Fruit fly (Drosophila melanogaster) whole organism, wandering third instar larva: ENCODE results near the gene CG9522.

ENCODE experiments used
- CG32264 ChIP-seq: fragments of 200-800 bp; sonication (Bioruptor generic); optimal IDR thresholded peaks from 2 replicates; lab custom pipeline; 2016; ENCODE audit warnings: missing biosample characterization, missing genetic modification characterization
- CG9705 ChIP-seq: fragments of 200-800 bp; sonication (Bioruptor generic); optimal IDR thresholded peaks from 2 replicates; lab custom pipeline; 2018; ENCODE audit warnings: missing biosample characterization, mild to moderate bottlenecking, missing genetic modification characterization
- CrebA ChIP-seq: fragments of 200-800 bp; sonication (Bioruptor generic); optimal IDR thresholded peaks from 2 replicates; lab custom pipeline; 2016; ENCODE audit warnings: missing biosample characterization, mild to moderate bottlenecking, missing genetic modification characterization, borderline replicate concordance
- Dfd ChIP-seq: fragments of >200 bp; optimal IDR thresholded peaks from 2 replicates; lab custom pipeline; 2017; ENCODE audit warnings: missing biosample characterization, missing genetic modification characterization
- Dif ChIP-seq: fragments of 200-275, 200-300 bp; sonication (Bioruptor generic); optimal IDR thresholded peaks from 2 replicates; lab custom pipeline; 2018; ENCODE audit warnings: missing biosample characterization, missing genetic modification characterization; ENCODE audit not compliant: partially characterized antibody
- GATAd ChIP-seq: sonication (Bioruptor generic); optimal IDR thresholded peaks from 2 replicates; lab custom pipeline; 2016; ENCODE audit warnings: missing biosample characterization, missing genetic modification characterization
- HLH106 ChIP-seq: fragments of 200-800 bp; optimal IDR thresholded peaks from 3 replicates; lab custom pipeline; 2019; ENCODE audit warnings: missing biosample characterization, mild to moderate bottlenecking, missing genetic modification characterization, moderate library complexity
- Hr83 ChIP-seq: fragments of 200-300 bp; sonication (Bioruptor generic); optimal IDR thresholded peaks from 2 replicates; lab custom pipeline; 2016; ENCODE audit warnings: missing biosample characterization, mild to moderate bottlenecking, missing genetic modification characterization, moderate library complexity; ENCODE audit not compliant: poor library complexity, severe bottlenecking
- Jra ChIP-seq: sonication (Bioruptor generic); optimal IDR thresholded peaks from 2 replicates; lab custom pipeline; 2016; ENCODE audit warnings: missing biosample characterization, missing genetic modification characterization
- Mio ChIP-seq: sonication (Bioruptor generic); optimal IDR thresholded peaks from 2 replicates; lab custom pipeline; 2016; ENCODE audit warnings: missing biosample characterization, missing genetic modification characterization
- Myc ChIP-seq: fragments of >200 bp; optimal IDR thresholded peaks from 2 replicates; lab custom pipeline; 2017
- OdsH ChIP-seq: fragments of 200-800 bp; sonication (Bioruptor generic); optimal IDR thresholded peaks from 2 replicates; lab custom pipeline; 2016; ENCODE audit warnings: missing biosample characterization, mild to moderate bottlenecking, missing genetic modification characterization
- Rel ChIP-seq, 2 experiments: fragments of 200-800 bp; sonication (Bioruptor generic) in 1 of 2; optimal IDR thresholded peaks; 2 replicates in 1 of 2; 3 replicates in 1 of 2; lab custom pipeline; 2016 to 2019; ENCODE audit warnings: mild to moderate bottlenecking in 2 of 2, missing biosample characterization in 2 of 2, missing genetic modification characterization in 2 of 2, moderate library complexity in 1 of 2
- Sp1 ChIP-seq: fragments of 200-800 bp; sonication (Bioruptor generic); optimal IDR thresholded peaks from 3 replicates; lab custom pipeline; 2019; ENCODE audit warnings: missing biosample characterization, mild to moderate bottlenecking, missing genetic modification characterization, moderate library complexity
- Vsx2 ChIP-seq: fragments of 200-300, 225-300 bp; sonication (Bioruptor generic); optimal IDR thresholded peaks from 2 replicates; lab custom pipeline; 2018; ENCODE audit warnings: missing biosample characterization, missing genetic modification characterization; ENCODE audit not compliant: partially characterized antibody
- br ChIP-seq: fragments of 200-800 bp; sonication (Bioruptor generic); optimal IDR thresholded peaks from 2 replicates; lab custom pipeline; 2016; ENCODE audit warnings: missing biosample characterization, missing genetic modification characterization
- dl ChIP-seq, 2 experiments: fragments of 175-275, 200-275 bp in 1 of 2; fragments of 200-275 bp in 1 of 2; sonication (Bioruptor generic); optimal IDR thresholded peaks; lab custom pipeline; 2018; ENCODE audit warnings: mild to moderate bottlenecking in 2 of 2, missing biosample characterization in 2 of 2, missing genetic modification characterization in 2 of 2, moderate library complexity in 2 of 2; ENCODE audit not compliant: partially characterized antibody in 2 of 2, insufficient read depth in 1 of 2
- dmrt93B ChIP-seq: fragments of 200-800 bp; sonication (Bioruptor generic); optimal IDR thresholded peaks from 2 replicates; lab custom pipeline; 2018; ENCODE audit warnings: missing biosample characterization, mild to moderate bottlenecking, missing genetic modification characterization
- dsf ChIP-seq: sonication (Bioruptor generic); optimal IDR thresholded peaks from 2 replicates; lab custom pipeline; 2016; ENCODE audit warnings: missing biosample characterization, missing genetic modification characterization, borderline replicate concordance
- ey ChIP-seq: fragments of 200-800 bp; sonication (Bioruptor generic); optimal IDR thresholded peaks from 2 replicates; lab custom pipeline; 2016; ENCODE audit warnings: missing biosample characterization, missing genetic modification characterization
- lola ChIP-seq: fragments of >200 bp; optimal IDR thresholded peaks from 2 replicates; lab custom pipeline; 2017; ENCODE audit warnings: missing biosample characterization, missing genetic modification characterization
- rgr ChIP-seq: fragments of 200-800 bp; sonication (Bioruptor generic); optimal IDR thresholded peaks from 3 replicates; lab custom pipeline; 2016; ENCODE audit warnings: missing biosample characterization, mild to moderate bottlenecking, missing genetic modification characterization
- sv ChIP-seq: fragments of 200-800 bp; sonication (Bioruptor generic); optimal IDR thresholded peaks from 3 replicates; lab custom pipeline; 2016; ENCODE audit warnings: missing biosample characterization, missing genetic modification characterization
- tai ChIP-seq: sonication (Bioruptor generic); optimal IDR thresholded peaks from 2 replicates; lab custom pipeline; 2016; ENCODE audit warnings: missing biosample characterization, missing genetic modification characterization
- woc ChIP-seq: sonication (Bioruptor generic); optimal IDR thresholded peaks from 2 replicates; lab custom pipeline; 2016; ENCODE audit warnings: missing biosample characterization, mild to moderate bottlenecking, missing genetic modification characterization

Gene CG9522

DNA sequence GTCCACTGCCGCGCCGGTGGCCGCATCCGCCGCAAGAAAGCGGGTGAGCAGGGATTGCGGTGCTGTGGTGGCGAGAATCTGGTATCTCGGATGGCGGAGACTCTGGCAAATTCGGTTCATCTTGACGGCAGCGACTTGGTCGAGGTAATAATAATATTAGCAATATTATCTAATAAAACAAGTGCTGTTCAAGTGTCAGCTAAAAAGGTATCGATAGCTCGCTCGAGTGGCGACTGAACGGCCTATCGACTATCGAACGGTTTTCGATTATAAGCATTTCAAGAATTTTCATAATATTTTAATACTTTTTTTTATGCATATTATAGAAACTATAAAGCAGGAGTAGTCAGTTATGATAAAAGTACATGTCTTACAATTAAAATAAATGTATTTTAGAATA is 10.6 kb downstream of the CG9522 start, which contains the start of gene Grx5:
Gene Grx5, minus strand, starts transcription at position 216 of the 400 bp plus-strand sequence.
- no peak for TF ChIP-seq Hr83
- no peak for TF ChIP-seq lola (GFP tag; lab: Kevin White, UChicago)
- TF ChIP-seq ey (GFP tag; lab: Kevin White, UChicago): no peak
- TF ChIP-seq Sp1 (GFP tag; lab: Kevin White, UChicago): no peak
- TF ChIP-seq woc: no peak
- no peak for TF ChIP-seq CG32264 (GFP tag; lab: Kevin White, UChicago)
- TF ChIP-seq Myc (lab: Kevin White, UChicago): no peak
- no peak for TF ChIP-seq Mio (GFP tag; lab: Kevin White, UChicago)
- no peak for TF ChIP-seq dmrt93B (GFP tag; lab: Kevin White, UChicago)
- no peak for TF ChIP-seq dsf
- no peak for TF ChIP-seq Vsx2 (GFP tag; lab: Kevin White, UChicago)
- TF ChIP-seq CG9705 (GFP tag; lab: Kevin White, UChicago): no peak
- no peak for TF ChIP-seq HLH106 (tag; lab: Kevin White, UChicago)
- no peak for TF ChIP-seq OdsH (GFP tag; lab: Kevin White, UChicago)
- no peak for TF ChIP-seq Jra (GFP tag; lab: Kevin White, UChicago)
- TF ChIP-seq Dfd: no peak
- TF ChIP-seq tai (GFP tag; lab: Kevin White, UChicago): no peak

DNA sequence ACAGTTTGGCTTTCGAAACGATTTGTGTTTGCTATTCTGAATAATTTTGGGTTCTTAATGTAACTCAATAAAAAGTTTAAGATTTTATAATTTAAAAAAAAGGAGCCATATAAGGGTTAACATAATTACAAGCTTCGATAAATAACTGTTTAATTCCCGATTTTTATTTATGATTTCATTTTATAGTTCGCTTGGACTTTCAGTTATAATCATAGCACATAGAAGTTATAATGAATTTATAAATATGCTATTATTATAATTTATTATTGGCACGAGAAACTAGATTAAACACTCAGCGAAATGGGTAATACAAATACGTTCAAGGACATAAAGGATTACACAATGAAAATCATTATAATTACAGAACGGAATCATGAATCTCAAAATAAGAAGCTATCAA is 12.2 kb downstream of the CG9522 start, which contains the start of gene CG14410:
Gene CG14410, plus strand, starts transcription at position 301 of the 400 bp plus-strand sequence.
- TF ChIP-seq tai (GFP tag; lab: Kevin White, UChicago) (no peak), rgr (GFP tag; lab: Kevin White, UChicago) (no peak), sv (GFP tag; lab: Kevin White, UChicago) (no peak), lola (GFP tag; lab: Kevin White, UChicago) (no peak), CrebA (GFP tag; lab: Kevin White, UChicago) (no peak), Myc (lab: Kevin White, UChicago) (no peak), GATAd (GFP tag; lab: Kevin White, UChicago) (no peak), Vsx2 (GFP tag; lab: Kevin White, UChicago) (no peak), Dif (GFP tag; lab: Kevin White, UChicago) (no peak), Rel (GFP tag; optimal IDR thresholded peaks at IDR 0.05; lab: Kevin White, UChicago) (no peak), Rel (tag; optimal IDR thresholded peaks at IDR 0.05; lab: Kevin White, UChicago) (no peak), dl (GFP tag; optimal IDR thresholded peaks at IDR 0.05; lab: Kevin White, UChicago; ENCODE audit: insufficient read depth in 1 of 2, partially characterized antibody in 2 of 2) (no peak)

DNA sequence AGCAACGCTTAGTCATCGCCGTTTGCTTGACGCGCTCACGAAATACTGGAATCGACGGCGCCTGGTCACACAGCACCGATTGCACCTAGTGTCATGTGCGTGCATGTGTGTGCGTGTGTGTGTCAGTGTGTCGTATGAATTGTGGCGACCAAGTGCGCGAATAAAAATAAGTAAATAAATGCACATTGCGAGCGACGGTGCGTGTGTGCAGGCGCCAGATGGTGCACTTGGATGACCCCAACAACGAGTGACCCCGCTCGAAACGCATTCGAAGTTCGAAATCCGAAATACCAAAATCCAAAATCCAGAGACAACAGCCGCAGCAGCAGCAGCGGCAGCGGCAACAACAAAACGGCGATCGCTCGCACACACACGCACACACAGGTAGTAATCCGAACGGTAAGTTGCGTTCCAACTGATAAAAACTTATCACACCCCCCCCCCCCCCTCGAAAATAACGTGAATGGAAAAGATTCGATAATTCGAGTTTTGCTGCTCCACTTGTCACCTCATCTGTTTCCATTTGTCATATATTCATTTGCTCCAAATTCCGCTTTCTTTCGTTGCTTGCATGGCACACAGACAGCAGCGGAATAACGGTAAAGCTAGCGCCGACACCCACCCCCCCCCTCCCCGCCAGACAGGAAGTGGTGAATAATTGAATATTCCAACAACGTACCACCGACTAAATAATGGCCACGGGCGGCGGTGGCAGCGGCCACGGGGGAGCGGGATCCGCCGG is 15.9 kb downstream of the CG9522 start, which contains the start of gene CG14411:
Gene CG14411, plus strand, starts transcription at position 86 of the 742 bp plus-strand sequence.
- peak; percentile 11 for TF ChIP-seq woc
- TF ChIP-seq Dif (GFP tag; lab: Kevin White, UChicago): no peak
- TF ChIP-seq OdsH (GFP tag; lab: Kevin White, UChicago): peak; percentile 7

DNA sequence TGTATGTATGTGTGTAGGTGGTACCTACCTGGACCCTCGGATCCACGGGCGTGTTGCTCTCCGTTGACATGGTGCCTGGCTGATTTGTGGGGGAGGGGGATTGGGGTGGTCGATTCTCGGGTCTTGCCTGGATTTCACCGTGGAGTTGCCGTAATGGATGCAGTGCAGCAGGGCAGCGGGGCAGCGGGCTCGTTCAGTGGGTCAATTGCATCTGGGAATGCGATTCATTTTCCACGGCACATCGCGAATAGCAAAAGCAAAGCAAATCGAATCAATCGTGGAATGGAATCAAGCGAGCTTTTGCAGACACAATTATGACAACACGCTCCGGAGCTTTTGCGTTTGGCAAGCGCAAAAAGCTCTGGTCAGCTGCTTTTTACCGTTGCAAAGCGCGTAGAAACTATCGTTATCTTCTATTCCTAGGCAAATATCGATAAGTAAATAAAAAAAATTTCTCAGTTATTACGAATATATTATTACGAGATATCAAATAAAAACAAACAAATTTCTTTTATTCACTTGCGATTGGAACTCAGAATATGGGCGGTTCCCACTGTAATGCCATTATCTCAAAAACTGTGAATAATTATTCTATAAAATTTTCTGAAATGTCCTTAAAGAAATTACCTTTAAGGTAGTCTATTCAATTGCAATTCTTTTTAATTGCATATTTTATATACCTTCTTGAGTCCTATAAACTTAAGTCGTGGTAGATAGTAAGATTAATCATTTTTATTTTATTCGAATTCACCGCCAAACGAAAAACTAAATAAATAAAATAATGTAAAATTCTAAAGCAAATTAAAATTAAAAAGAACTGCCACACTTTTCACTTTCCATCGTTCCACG is 16.7 kb downstream of the CG9522 start, which contains the start of gene CG14408:
Gene CG14408, minus strand, starts transcription at position 321 of the 849 bp plus-strand sequence.
- TF ChIP-seq dsf (no peak), woc (peak; percentile 61)
- TF ChIP-seq, all 38 proteins: peak for 1

DNA sequence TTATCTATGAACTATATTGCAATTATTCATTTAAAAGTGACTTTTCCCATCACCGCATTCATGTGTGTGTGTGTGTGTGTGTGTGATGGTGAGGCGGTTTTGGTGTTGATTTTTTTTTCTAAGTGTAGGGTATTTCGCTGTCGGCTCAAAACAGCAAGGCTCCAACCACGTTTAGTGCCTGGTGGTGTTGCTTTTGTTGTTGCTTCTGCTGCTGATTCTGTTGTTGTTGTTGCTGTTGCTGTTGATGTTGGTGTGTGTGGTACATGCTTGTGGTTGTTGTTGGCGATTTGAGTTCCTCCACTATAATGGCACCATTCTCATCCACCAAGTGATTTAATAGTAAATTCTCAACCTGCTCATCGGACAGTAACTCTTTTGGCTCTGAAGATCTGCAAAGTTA is 21.0 kb downstream of the CG9522 start:
- TF ChIP-seq br (GFP tag; lab: Kevin White, UChicago) (no peak), Dfd (peak; percentile 64)
